Fruit fly (Drosophila melanogaster): ENCODE measurements around the gene Klp3A.

The Klp3A gene

DNA sequence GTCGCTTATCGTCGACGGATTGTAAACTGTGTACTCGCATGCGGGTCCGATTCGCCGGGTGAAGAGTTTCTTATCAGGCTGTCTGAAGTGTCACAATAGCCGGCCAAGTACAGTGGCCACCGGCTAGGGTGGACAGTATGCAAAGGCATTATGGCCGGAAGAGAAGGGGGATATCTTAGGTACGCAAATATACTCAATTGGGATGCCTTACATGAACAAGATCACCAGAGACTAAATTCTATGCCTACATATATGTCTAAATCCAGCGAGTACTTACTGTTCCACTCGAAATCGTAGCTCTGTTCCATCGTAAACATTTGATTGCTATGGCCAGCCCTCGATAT is 10.1 kb downstream of the Klp3A start (continued):
- TF ChIP-seq MTF-1 (GFP tag; optimal IDR thresholded peaks at IDR 0.05; ENCODE audit: borderline replicate concordance), result peak; percentile 74
- no peak for TF ChIP-seq CG17568 (GFP tag; optimal IDR thresholded peaks at IDR 0.05)
- peak; percentile 88 for TF ChIP-seq CG7357 (GFP tag; IDR thresholded peaks at IDR 0.05)
- TF ChIP-seq CG11723 (GFP tag; optimal IDR thresholded peaks at IDR 0.05), result peak; percentile 78
- peak; percentile 84 for TF ChIP-seq ab (GFP tag; optimal IDR thresholded peaks at IDR 0.05)
- no peak for TF ChIP-seq Sin3A (optimal IDR thresholded peaks at IDR 0.05)
- peak; percentile 88 for TF ChIP-seq CG12942 (GFP tag; optimal IDR thresholded peaks at IDR 0.05)
- no peak for TF ChIP-seq amos (GFP tag; IDR thresholded peaks at IDR 0.05; ENCODE audit: partially characterized antibody)
- TF ChIP-seq corto (GFP tag; optimal IDR thresholded peaks at IDR 0.05), result peak; percentile 90
- peak; percentile 79 for TF ChIP-seq CG12236 (GFP tag; optimal IDR thresholded peaks at IDR 0.05)
- peak; percentile 51 for TF ChIP-seq CG6254 (GFP tag; optimal IDR thresholded peaks at IDR 0.05)
- TF ChIP-seq CG6854 (GFP tag; optimal IDR thresholded peaks at IDR 0.05), result peak; percentile 90
- TF ChIP-seq ham (GFP tag; IDR thresholded peaks at IDR 0.05), result peak; percentile 64; the same call in 1 of the 2 replicates
- TF ChIP-seq Sry-β (GFP tag; optimal IDR thresholded peaks at IDR 0.05), result no peak
- peak; percentile 90 for TF ChIP-seq CG30403 (GFP tag; optimal IDR thresholded peaks at IDR 0.05)
- no peak for TF ChIP-seq CG34224 (GFP tag; IDR thresholded peaks at IDR 0.05; ENCODE audit: partially characterized antibody)
- peak; percentile 78 for TF ChIP-seq Myb (GFP tag; optimal IDR thresholded peaks at IDR 0.05)
- peak; percentile 63 for TF ChIP-seq gcm (GFP tag; optimal IDR thresholded peaks at IDR 0.05)
- no peak for TF ChIP-seq inv (GFP tag; IDR thresholded peaks at IDR 0.05; ENCODE audit: partially characterized antibody)
- TF ChIP-seq Ptx1 (GFP tag; IDR thresholded peaks at IDR 0.05), result peak; percentile 96
- peak; percentile 88 for TF ChIP-seq CG17361 (GFP tag; IDR thresholded peaks at IDR 0.05)
- peak; percentile 92 for TF ChIP-seq gro (GFP tag; optimal IDR thresholded peaks at IDR 0.05)
- peak; percentile 29 for TF ChIP-seq Neu2 (GFP tag; optimal IDR thresholded peaks at IDR 0.05; ENCODE audit: borderline replicate concordance)
- peak; percentile 86 for TF ChIP-seq Oaz (GFP tag; IDR thresholded peaks at IDR 0.05)
- no peak for TF ChIP-seq pfk (GFP tag; optimal IDR thresholded peaks at IDR 0.05)
- peak; percentile 80 for TF ChIP-seq crc (GFP tag; optimal IDR thresholded peaks at IDR 0.05)
- TF ChIP-seq sens-2 (GFP tag; IDR thresholded peaks at IDR 0.05), result peak; percentile 87
- TF ChIP-seq wek (GFP tag; optimal IDR thresholded peaks at IDR 0.05), result peak; percentile 68
- TF ChIP-seq pzg (GFP tag; optimal IDR thresholded peaks at IDR 0.05), result peak; percentile 38
- peak; percentile 97 for TF ChIP-seq ind (GFP tag; optimal IDR thresholded peaks at IDR 0.05)
- TF ChIP-seq ken (GFP tag; IDR thresholded peaks at IDR 0.05), result peak; percentile 91
- TF ChIP-seq CG4854 (GFP tag; optimal IDR thresholded peaks at IDR 0.05), result peak; percentile 89
- TF ChIP-seq CoRest (tag; optimal IDR thresholded peaks at IDR 0.05), result peak; percentile 87
- no peak for TF ChIP-seq Trl (optimal IDR thresholded peaks at IDR 0.05)
- TF ChIP-seq Trl (GFP tag; optimal IDR thresholded peaks at IDR 0.05), result peak; percentile 91
- peak; percentile 85 for TF ChIP-seq Adf1 (GFP tag; IDR thresholded peaks at IDR 0.05)
- peak; percentile 35 for TF ChIP-seq B-H2 (GFP tag; optimal IDR thresholded peaks at IDR 0.05)
- TF ChIP-seq Stat92E (GFP tag; optimal IDR thresholded peaks at IDR 0.05), result no peak
- TF ChIP-seq ranshi (GFP tag; IDR thresholded peaks at IDR 0.05), result peak; percentile 95
- TF ChIP-seq Eip74EF (GFP tag; optimal IDR thresholded peaks at IDR 0.05), result peak in 1 of 2 experiments; percentile 79
- TF ChIP-seq p53 (GFP tag; optimal IDR thresholded peaks at IDR 0.05), result peak; percentile 57
- TF ChIP-seq BtbVII (GFP tag; optimal IDR thresholded peaks at IDR 0.05), result peak; percentile 93
- peak; percentile 94 for TF ChIP-seq cwo (GFP tag; optimal IDR thresholded peaks at IDR 0.05)
- peak; percentile 97 for TF ChIP-seq sens (GFP tag)
- peak; percentile 80 for TF ChIP-seq onecut (GFP tag; IDR thresholded peaks at IDR 0.05)
- peak; percentile 82 for TF ChIP-seq CG1602 (GFP tag; optimal IDR thresholded peaks at IDR 0.05)
- peak; percentile 79 for TF ChIP-seq eyg (GFP tag; optimal IDR thresholded peaks at IDR 0.05)
- peak; percentile 85 for TF ChIP-seq CkIIα-i1 (GFP tag; IDR thresholded peaks at IDR 0.05)
- TF ChIP-seq CG3065 (GFP tag; optimal IDR thresholded peaks at IDR 0.05), result peak; percentile 67
- TF ChIP-seq CG7745 (tag; optimal IDR thresholded peaks at IDR 0.05), result no peak
- TF ChIP-seq Sox100B (GFP tag; optimal IDR thresholded peaks at IDR 0.05), result no peak

All from whole organism, embryonic.